Fruit fly (Drosophila melanogaster) whole organism, embryonic: ENCODE data around the gene CG6180.

ENCODE experiments used
- Adf1 ChIP-seq: fragments of 200-800 bp; sonication (Bioruptor generic); IDR thresholded peaks from 2 replicates; pipeline ENCODE4 v1.3.6; 2022; ENCODE audit warnings: missing biosample characterization, missing genetic modification characterization
- CG12391 ChIP-seq: fragments of 200-800 bp; sonication (Bioruptor generic); optimal IDR thresholded peaks from 3 replicates; lab custom pipeline; 2018; ENCODE audit warnings: missing biosample characterization, mild to moderate bottlenecking, missing genetic modification characterization, moderate library complexity
- CG12769 ChIP-seq: fragments of 200-800 bp; sonication (Bioruptor generic); optimal IDR thresholded peaks from 2 replicates; lab custom pipeline; 2019; ENCODE audit warnings: missing biosample characterization, mild to moderate bottlenecking, missing genetic modification characterization, moderate library complexity
- CG12942 ChIP-seq: fragments of 200-800 bp; sonication (Bioruptor generic); optimal IDR thresholded peaks from 3 replicates; lab custom pipeline; 2016; ENCODE audit warnings: missing biosample characterization, missing genetic modification characterization
- CG13123 ChIP-seq: fragments of 200-800 bp; sonication (Bioruptor generic); optimal IDR thresholded peaks from 2 replicates; lab custom pipeline; 2016; ENCODE audit warnings: missing biosample characterization, missing genetic modification characterization
- CG14667 ChIP-seq: fragments of 200-800 bp; sonication (Bioruptor generic); IDR thresholded peaks from 2 replicates; pipeline ENCODE4 v1.3.6; 2022; ENCODE audit warnings: missing biosample characterization, missing genetic modification characterization
- CG1603 ChIP-seq: fragments of 200-800 bp; sonication (Bioruptor generic); optimal IDR thresholded peaks from 2 replicates; lab custom pipeline; 2019; ENCODE audit warnings: missing biosample characterization, mild to moderate bottlenecking, missing genetic modification characterization, moderate library complexity
- CG17361 ChIP-seq: fragments of 200-800 bp; sonication (Bioruptor generic); IDR thresholded peaks from 3 replicates; pipeline ENCODE4 v1.3.6; 2022; ENCODE audit warnings: missing biosample characterization, missing genetic modification characterization
- CG17912 ChIP-seq: fragments of 200-800 bp; sonication (Bioruptor generic); optimal IDR thresholded peaks from 2 replicates; lab custom pipeline; 2018; ENCODE audit warnings: missing biosample characterization, mild to moderate bottlenecking, missing genetic modification characterization
- CG18599 ChIP-seq: fragments of 200-800 bp; sonication (Bioruptor generic); optimal IDR thresholded peaks from 3 replicates; lab custom pipeline; 2017; ENCODE audit warnings: missing biosample characterization, missing genetic modification characterization, mild to moderate bottlenecking, moderate library complexity, missing genetic modification reagents
- CG31224 ChIP-seq: fragments of 200-800 bp; sonication (Bioruptor generic); IDR thresholded peaks from 2 replicates; pipeline ENCODE4 v1.3.6; 2022; ENCODE audit warnings: missing biosample characterization, missing genetic modification characterization
- CG32532 ChIP-seq: fragments of 200-800 bp; sonication (Bioruptor generic); IDR thresholded peaks from 2 replicates; pipeline ENCODE4 v1.3.6; 2022; ENCODE audit warnings: missing biosample characterization, missing genetic modification characterization
- CG3726 ChIP-seq: fragments of 200-800 bp; sonication (Bioruptor generic); IDR thresholded peaks from 3 replicates; pipeline ENCODE4, ENCODE4 v1.3.6; 2022; ENCODE audit warnings: missing biosample characterization, missing genetic modification characterization
- CG3847 ChIP-seq: fragments of 200-800 bp; sonication (Bioruptor generic); IDR thresholded peaks from 2 replicates; pipeline ENCODE4 v1.3.6; 2022; ENCODE audit warnings: missing biosample characterization, missing genetic modification characterization
- CG4820 ChIP-seq: fragments of 200-800 bp; sonication (Bioruptor generic); optimal IDR thresholded peaks from 3 replicates; lab custom pipeline; 2016; ENCODE audit warnings: missing biosample characterization, missing genetic modification characterization
- CG7372 ChIP-seq: fragments of 200-800 bp; sonication (Bioruptor generic); IDR thresholded peaks from 2 replicates; pipeline ENCODE4 v1.3.6; 2022; ENCODE audit warnings: missing biosample characterization, missing genetic modification characterization
- Camta ChIP-seq: fragments of 200-800 bp; sonication (Bioruptor generic); optimal IDR thresholded peaks from 2 replicates; lab custom pipeline; 2016; ENCODE audit warnings: missing biosample characterization, missing genetic modification characterization
- Dek ChIP-seq: fragments of 200-800 bp; sonication (Bioruptor generic); optimal IDR thresholded peaks from 3 replicates; lab custom pipeline; 2019; ENCODE audit warnings: missing biosample characterization, mild to moderate bottlenecking, missing genetic modification characterization, moderate library complexity
- Dfd ChIP-seq, 2 experiments: fragments of >200 bp; optimal IDR thresholded peaks; 2 replicates each; lab custom pipeline; 2017; ENCODE audit warnings: missing biosample characterization in 2 of 2, missing genetic modification characterization in 2 of 2
- Dip2 ChIP-seq: fragments of 200-800 bp; sonication (Bioruptor generic); IDR thresholded peaks from 2 replicates; pipeline ENCODE4 v1.3.6; 2022; ENCODE audit warnings: missing biosample characterization, missing genetic modification characterization
- Drgx ChIP-seq: fragments of 200-800 bp; sonication (Bioruptor generic); IDR thresholded peaks from 2 replicates; pipeline ENCODE4 v1.3.6; 2022; ENCODE audit warnings: missing biosample characterization, missing genetic modification characterization
- Elba2 ChIP-seq: fragments of 200-800 bp; sonication (Bioruptor generic); optimal IDR thresholded peaks from 3 replicates; lab custom pipeline; 2016; ENCODE audit warnings: missing biosample characterization, missing genetic modification characterization
- Fer3 ChIP-seq: fragments of 200-800 bp; sonication (Bioruptor generic); optimal IDR thresholded peaks from 2 replicates; lab custom pipeline; 2018; ENCODE audit warnings: missing biosample characterization, mild to moderate bottlenecking, missing genetic modification characterization, moderate library complexity
- Gug ChIP-seq: fragments of 200-800 bp; sonication (Bioruptor generic); IDR thresholded peaks from 4 replicates; pipeline ENCODE4 v1.3.6; 2022; ENCODE audit warnings: missing biosample characterization, missing genetic modification characterization
- HLH4C ChIP-seq: fragments of 200-800 bp; sonication (Bioruptor generic); IDR thresholded peaks from 3 replicates; pipeline ENCODE4 v1.3.6; 2022; ENCODE audit warnings: missing biosample characterization, missing genetic modification characterization; ENCODE audit not compliant: partially characterized antibody
- Hey ChIP-seq: fragments of 200-800 bp; sonication (Bioruptor generic); optimal IDR thresholded peaks from 3 replicates; lab custom pipeline; 2018; ENCODE audit warnings: missing biosample characterization, mild to moderate bottlenecking, missing genetic modification characterization
- MESR4 ChIP-seq: fragments of 200-800 bp; sonication (Bioruptor generic); optimal IDR thresholded peaks from 2 replicates; lab custom pipeline; 2018; ENCODE audit warnings: missing biosample characterization, mild to moderate bottlenecking, missing genetic modification characterization, moderate library complexity
- Med ChIP-seq: fragments of 200-800 bp; sonication (Bioruptor generic); peaks from one replicate; lab custom pipeline; 2016; ENCODE audit warnings: missing biosample characterization, missing genetic modification characterization, mild to moderate bottlenecking, inconsistent platforms, moderate library complexity
- Poxn ChIP-seq: fragments of 200-800 bp; sonication (Bioruptor generic); IDR thresholded peaks from 2 replicates; pipeline ENCODE4 v1.3.6; 2022; ENCODE audit warnings: missing biosample characterization, missing genetic modification characterization
- Ptx1 ChIP-seq: fragments of 200-800 bp; sonication (Bioruptor generic); IDR thresholded peaks from 2 replicates; pipeline ENCODE4 v1.3.6; 2022; ENCODE audit warnings: missing biosample characterization, missing genetic modification characterization
- TFAM ChIP-seq: fragments of 200-800 bp; sonication (Bioruptor generic); optimal IDR thresholded peaks from 2 replicates; lab custom pipeline; 2017; ENCODE audit warnings: missing biosample characterization, missing genetic modification characterization, inconsistent platforms
- Trl ChIP-seq, 3 experiments: fragments of >200 bp in 2 of 3; fragments of 200-800 bp in 1 of 3; sonication (Bioruptor generic) in 1 of 3; optimal IDR thresholded peaks; 2 replicates in 1 of 3; 3 replicates in 2 of 3; lab custom pipeline; 2016 to 2017; ENCODE audit warnings: missing biosample characterization in 1 of 3, missing genetic modification characterization in 1 of 3
- bcd ChIP-seq: fragments of 200-800 bp; sonication (Bioruptor generic); optimal IDR thresholded peaks from 2 replicates; lab custom pipeline; 2017; ENCODE audit warnings: missing biosample characterization, mild to moderate bottlenecking, missing genetic modification characterization
- bigmax ChIP-seq: fragments of 200-800 bp; sonication (Bioruptor generic); optimal IDR thresholded peaks from 2 replicates; lab custom pipeline; 2018; ENCODE audit warnings: missing biosample characterization, mild to moderate bottlenecking, missing genetic modification characterization
- chinmo ChIP-seq: fragments of 200-800 bp; sonication (Bioruptor generic); IDR thresholded peaks from 4 replicates; pipeline ENCODE4 v1.3.6; 2022; ENCODE audit warnings: missing biosample characterization, missing genetic modification characterization; ENCODE audit not compliant: partially characterized antibody
- danr ChIP-seq: fragments of 200-800 bp; sonication (Bioruptor generic); IDR thresholded peaks from 2 replicates; pipeline ENCODE4 v1.3.6; 2022; ENCODE audit warnings: missing biosample characterization, missing genetic modification characterization
- lab ChIP-seq: fragments of 200-800 bp; sonication (Bioruptor generic); optimal IDR thresholded peaks from 3 replicates; lab custom pipeline; 2017; ENCODE audit warnings: missing biosample characterization, missing genetic modification characterization, mild to moderate bottlenecking, moderate library complexity, missing genetic modification reagents
- mam ChIP-seq: fragments of 200-800 bp; sonication (Bioruptor generic); optimal IDR thresholded peaks from 3 replicates; lab custom pipeline; 2016; ENCODE audit warnings: missing biosample characterization, missing genetic modification characterization
- pum ChIP-seq: fragments of 200-800 bp; sonication (Bioruptor generic); optimal IDR thresholded peaks from 2 replicates; lab custom pipeline; 2016; ENCODE audit warnings: missing biosample characterization, missing genetic modification characterization
- salm ChIP-seq: fragments of 200-800 bp; sonication (Bioruptor generic); optimal IDR thresholded peaks from 2 replicates; lab custom pipeline; 2018; ENCODE audit warnings: missing biosample characterization, mild to moderate bottlenecking, missing genetic modification characterization
- sd ChIP-seq: fragments of 200-800 bp; sonication (Bioruptor generic); optimal IDR thresholded peaks from 3 replicates; lab custom pipeline; 2018; ENCODE audit warnings: missing biosample characterization, mild to moderate bottlenecking, missing genetic modification characterization, moderate library complexity
- sens ChIP-seq: fragments of 200-800 bp; sonication (Bioruptor generic); peaks from one replicate; lab custom pipeline; 2016; ENCODE audit warnings: missing biosample characterization, missing genetic modification characterization
- seq ChIP-seq: fragments of 200-800 bp; sonication (Bioruptor generic); IDR thresholded peaks from 2 replicates; pipeline ENCODE4 v1.3.6; 2022; ENCODE audit warnings: missing biosample characterization, missing genetic modification characterization
- so ChIP-seq: fragments of 200-800 bp; sonication (Bioruptor generic); IDR thresholded peaks from 3 replicates; pipeline ENCODE4 v1.3.6; 2022; ENCODE audit warnings: missing biosample characterization, missing genetic modification characterization
- sob ChIP-seq: fragments of 200-800 bp; sonication (Bioruptor generic); IDR thresholded peaks from 2 replicates; pipeline ENCODE4 v1.3.6; 2022; ENCODE audit warnings: missing biosample characterization, missing genetic modification characterization
- tna ChIP-seq: fragments of 200-800 bp; sonication (Bioruptor generic); IDR thresholded peaks from 2 replicates; pipeline ENCODE4 v1.3.6; 2022; ENCODE audit warnings: missing biosample characterization, missing genetic modification characterization; ENCODE audit not compliant: partially characterized antibody
- unc-4 ChIP-seq: fragments of 200-800 bp; sonication (Bioruptor generic); IDR thresholded peaks from 2 replicates; pipeline ENCODE4 v1.3.6; 2022; ENCODE audit warnings: missing biosample characterization, missing genetic modification characterization; ENCODE audit not compliant: partially characterized antibody
- z ChIP-seq: fragments of 200-800 bp; sonication (Bioruptor generic); IDR thresholded peaks from 3 replicates; pipeline ENCODE4 v1.3.6; 2022; ENCODE audit warnings: missing biosample characterization, missing genetic modification characterization

The CG6180 gene

dm6 chr2L:12718437-12719376 is 11.2 kb downstream of the CG6180 start, which contains the start of gene MRP (continued):
- TF ChIP-seq CG12769 (tag; lab: Kevin White, UChicago) (peak; percentile 35), tna (GFP tag; lab: Robert Waterston, UW) (no peak), so (GFP tag; lab: Robert Waterston, UW) (peak; percentile 59; the same call in 1 of the 3 replicates), chinmo (peak; percentile 97), Dfd (GFP tag; optimal IDR thresholded peaks at IDR 0.05; lab: Kevin White, UChicago) (no peak), CG18599 (GFP tag; lab: Kevin White, UChicago) (no peak), salm (no peak), sob (no peak), danr (GFP tag; lab: Robert Waterston, UW) (no peak), bcd (no peak), Ptx1 (GFP tag; lab: Robert Waterston, UW) (no peak), Gug (GFP tag; lab: Robert Waterston, UW) (no peak), CG31224 (GFP tag; lab: Robert Waterston, UW) (peak; percentile 44; the same call in 1 of the 2 replicates), z (GFP tag; lab: Robert Waterston, UW) (peak; percentile 46; the same call in 1 of the 3 replicates), Dek (tag; lab: Kevin White, UChicago) (no peak), CG4820 (GFP tag; lab: Kevin White, UChicago) (no peak), sd (tag; lab: Kevin White, UChicago) (peak; percentile 78), HLH4C (GFP tag; lab: Robert Waterston, UW) (peak; percentile 51; the same call in 1 of the 3 replicates), pum (GFP tag; lab: Kevin White, UChicago) (no peak), Elba2 (GFP tag; lab: Kevin White, UChicago) (no peak), Hey (tag; lab: Kevin White, UChicago) (no peak), Camta (GFP tag; lab: Kevin White, UChicago) (no peak), Med (GFP tag; lab: Kevin White, UChicago) (peak; percentile 93), unc-4 (peak; percentile 41; the same call in 1 of the 2 replicates), MESR4 (GFP tag; lab: Kevin White, UChicago) (no peak), CG3726 (GFP tag; lab: Robert Waterston, UW) (no peak), CG17912 (no peak), CG13123 (GFP tag; lab: Kevin White, UChicago) (no peak), mam (no peak), lab (GFP tag; lab: Kevin White, UChicago) (peak; percentile 51), sens (GFP tag; lab: Kevin White, UChicago) (peak; percentile 30), CG14667 (GFP tag; lab: Robert Waterston, UW) (no peak), CG12391 (no peak), Dip2 (GFP tag; lab: Robert Waterston, UW) (no peak), CG12942 (GFP tag; lab: Kevin White, UChicago) (no peak), CG3847 (GFP tag; lab: Robert Waterston, UW) (0 out of 2 replicates have a peak, but pooled peaks have one; percentile 21), Fer3 (no peak), CG1603 (tag; lab: Kevin White, UChicago) (no peak), CG7372 (no peak), CG32532 (GFP tag; lab: Robert Waterston, UW) (no peak), TFAM (GFP tag; lab: Kevin White, UChicago) (no peak), CG17361 (no peak), Poxn (no peak), bigmax (no peak), seq (no peak), Adf1 (peak; percentile 63), Drgx (GFP tag; lab: Robert Waterston, UW) (peak; percentile 49; the same call in 1 of the 2 replicates), Trl (optimal IDR thresholded peaks at IDR 0.05; lab: Kevin White, UChicago) (peak in 1 of 2 experiments; percentile 83), Trl (GFP tag; optimal IDR thresholded peaks at IDR 0.05; lab: Kevin White, UChicago) (no peak)
